Worm (Caenorhabditis elegans) whole organism, late embryonic: Measurements from ENCODE around the gene H23L24.1.

Experiments used
- C38D4.7 ChIP-seq: fragments of 200-800 bp; sonication (Bioruptor generic); optimal IDR thresholded peaks from 2 replicates; lab custom pipeline; 2018; ENCODE audit warnings: mild to moderate bottlenecking, missing genetic modification characterization, moderate library complexity, missing compliant biosample characterization
- K02D7.2 ChIP-seq: sonication (generic microtip); optimal IDR thresholded peaks from 2 replicates; lab custom pipeline; 2017; ENCODE audit warnings: mild to moderate bottlenecking, missing genetic modification characterization, missing compliant biosample characterization
- ahr-1 ChIP-seq: sonication (generic microtip); optimal IDR thresholded peaks from 2 replicates; lab custom pipeline; 2016; ENCODE audit warnings: missing genetic modification characterization, missing compliant biosample characterization
- ama-1 ChIP-seq: fragments of 150-350 bp; optimal IDR thresholded peaks from 2 replicates; lab custom pipeline; 2014
- ceh-2 ChIP-seq: sonication (generic microtip); optimal IDR thresholded peaks from 2 replicates; lab custom pipeline; 2016; ENCODE audit warnings: missing genotype, missing genetic modification characterization, missing compliant biosample characterization
- ceh-45 ChIP-seq: fragments of 200-800 bp; sonication (Bioruptor generic); IDR thresholded peaks from 2 replicates; pipeline ENCODE4 v1.3.6; 2022; ENCODE audit warnings: missing genetic modification reagents, missing genetic modification characterization, missing compliant biosample characterization
- che-1 ChIP-seq: sonication (generic microtip); optimal IDR thresholded peaks from 2 replicates; lab custom pipeline; 2016; ENCODE audit warnings: mild to moderate bottlenecking, missing genetic modification characterization, missing compliant biosample characterization
- dve-1 ChIP-seq: sonication (generic microtip); optimal IDR thresholded peaks from 2 replicates; lab custom pipeline; 2017; ENCODE audit warnings: antibody characterized with exemption, mild to moderate bottlenecking, missing genetic modification characterization, missing compliant biosample characterization
- elt-2 ChIP-seq: sonication (generic microtip); optimal IDR thresholded peaks from 2 replicates; lab custom pipeline; 2016; ENCODE audit warnings: missing genetic modification reagents, missing genetic modification characterization, missing compliant biosample characterization
- elt-4 ChIP-seq: sonication (generic microtip); optimal IDR thresholded peaks from 2 replicates; lab custom pipeline; 2016; ENCODE audit warnings: missing genetic modification characterization, missing compliant biosample characterization
- ets-4 ChIP-seq: sonication (generic microtip); optimal IDR thresholded peaks from 2 replicates; lab custom pipeline; 2016; ENCODE audit warnings: missing genetic modification characterization, missing compliant biosample characterization
- fkh-6 ChIP-seq: sonication (generic microtip); optimal IDR thresholded peaks from 2 replicates; lab custom pipeline; 2016; ENCODE audit warnings: missing genetic modification characterization, missing compliant biosample characterization
- hlh-15 ChIP-seq: sonication (generic microtip); optimal IDR thresholded peaks from 2 replicates; lab custom pipeline; 2016; ENCODE audit warnings: missing genetic modification characterization, missing compliant biosample characterization
- hlh-30 ChIP-seq: sonication (generic microtip); optimal IDR thresholded peaks from 2 replicates; lab custom pipeline; 2017; ENCODE audit warnings: antibody characterized with exemption, missing genetic modification characterization, missing compliant biosample characterization; ENCODE audit not compliant: insufficient read depth
- hlh-8 ChIP-seq: sonication (generic microtip); optimal IDR thresholded peaks from 2 replicates; lab custom pipeline; 2016; ENCODE audit warnings: missing genotype, missing genetic modification characterization, missing compliant biosample characterization
- lin-11 ChIP-seq: fragments of 200-800 bp; sonication (Bioruptor generic); optimal IDR thresholded peaks from 2 replicates; lab custom pipeline; 2018; ENCODE audit warnings: mild to moderate bottlenecking, missing genetic modification characterization, missing compliant biosample characterization
- madf-2 ChIP-seq: sonication (generic microtip); optimal IDR thresholded peaks from 2 replicates; lab custom pipeline; 2017; ENCODE audit warnings: missing genetic modification characterization, missing compliant biosample characterization
- nfya-1 ChIP-seq: sonication (generic microtip); optimal IDR thresholded peaks from 2 replicates; lab custom pipeline; 2017; ENCODE audit warnings: missing genetic modification characterization, mild to moderate bottlenecking, missing compliant biosample characterization, antibody characterized with exemption, moderate library complexity
- nhr-11 ChIP-seq: fragments of 150-350 bp; optimal IDR thresholded peaks from 2 replicates; lab custom pipeline; 2014; ENCODE audit warnings: missing biosample characterization, missing genetic modification characterization
- nhr-232 ChIP-seq: sonication (generic microtip); optimal IDR thresholded peaks from 2 replicates; lab custom pipeline; 2016; ENCODE audit warnings: missing genetic modification characterization, missing compliant biosample characterization
- odd-2 ChIP-seq: sonication (generic microtip); optimal IDR thresholded peaks from 2 replicates; lab custom pipeline; 2017; ENCODE audit warnings: antibody characterized with exemption, mild to moderate bottlenecking, missing genetic modification characterization, missing compliant biosample characterization
- pat-9 ChIP-seq: fragments of 200-800 bp; sonication (Bioruptor generic); optimal IDR thresholded peaks from 2 replicates; lab custom pipeline; 2018; ENCODE audit warnings: mild to moderate bottlenecking, missing genetic modification characterization, moderate library complexity, missing compliant biosample characterization
- pax-1 ChIP-seq: fragments of 150-350 bp; optimal IDR thresholded peaks from 2 replicates; lab custom pipeline; 2014; ENCODE audit warnings: missing biosample characterization, missing genetic modification characterization
- pha-2 ChIP-seq: sonication (generic microtip); optimal IDR thresholded peaks from 2 replicates; lab custom pipeline; 2017; ENCODE audit warnings: mild to moderate bottlenecking, missing genetic modification characterization, missing compliant biosample characterization
- sox-4 ChIP-seq: sonication (generic microtip); optimal IDR thresholded peaks from 2 replicates; lab custom pipeline; 2017; ENCODE audit warnings: mild to moderate bottlenecking, missing genetic modification characterization, inconsistent platforms, missing compliant biosample characterization
- syd-9 ChIP-seq: sonication (generic microtip); optimal IDR thresholded peaks from 2 replicates; lab custom pipeline; 2016; ENCODE audit warnings: mild to moderate bottlenecking, missing genetic modification characterization, moderate library complexity, missing compliant biosample characterization
- tbx-7 ChIP-seq: sonication (generic microtip); optimal IDR thresholded peaks from 2 replicates; lab custom pipeline; 2016; ENCODE audit warnings: missing genotype, missing genetic modification characterization, missing compliant biosample characterization
- unc-3 ChIP-seq, 2 experiments: fragments of 200-800 bp in 1 of 2; sonication (Bioruptor generic) in 1 of 2; sonication (generic microtip) in 1 of 2; conservative IDR thresholded peaks in 1 of 2; optimal IDR thresholded peaks in 1 of 2; 2 replicates each; pipeline versions ENCODE4 v1.3.6 to Lab custom; 2016 to 2022; ENCODE audit warnings: missing compliant biosample characterization in 2 of 2, missing genetic modification characterization in 2 of 2, missing genetic modification reagents in 1 of 2
- unc-42 ChIP-seq: sonication (generic microtip); optimal IDR thresholded peaks from 2 replicates; lab custom pipeline; 2016; ENCODE audit warnings: missing genotype, missing genetic modification characterization, missing compliant biosample characterization
- unc-55 ChIP-seq: sonication (generic microtip); optimal IDR thresholded peaks from 2 replicates; lab custom pipeline; 2017; ENCODE audit warnings: missing biosample characterization, missing genetic modification reagents, missing genetic modification characterization

The H23L24.1 gene

ce11 chrIV:8739926-8740325 is 21.7 kb downstream of the H23L24.1 start, which contains the start of gene mrps-33:
Gene mrps-33, minus strand, starts transcription at chrIV:8740026.
- TF ChIP-seq fkh-6 (tag; lab: Kevin White, UChicago) = no peak
- TF ChIP-seq nfya-1 (tag; lab: Kevin White, UChicago) = no peak
- no peak for TF ChIP-seq che-1 (tag; lab: Kevin White, UChicago)
- TF ChIP-seq hlh-30 = no peak
- no peak for TF ChIP-seq ama-1

- TF ChIP-seq che-1 (tag; lab: Kevin White, UChicago) (no peak), ahr-1 (no peak), lin-11 (no peak), hlh-8 (tag; lab: Kevin White, UChicago) (no peak), elt-4 (tag; lab: Kevin White, UChicago) (no peak), pha-2 (no peak), elt-2 (tag; lab: Kevin White, UChicago) (no peak), nhr-232 (tag; lab: Kevin White, UChicago) (no peak), C38D4.7 (GFP tag; lab: Kevin White, UChicago) (no peak), sox-4 (tag; lab: Kevin White, UChicago) (no peak)
These were observed 22.7 kb downstream of the H23L24.1 start, which contains the start of gene F21D5.6 for ce11 chrIV:8740952-8741438. Gene F21D5.6, minus strand, starts transcription at chrIV:8741388.

ce11 chrIV:8743654-8744332 is 25.5 kb downstream of the H23L24.1 start, which contains the start of gene F21D5.7:
Gene F21D5.7, minus strand, starts transcription at chrIV:8743704.
- no peak for TF ChIP-seq ama-1
- no peak for TF ChIP-seq K02D7.2
- TF ChIP-seq hlh-15 (tag; lab: Kevin White, UChicago) = no peak
- TF ChIP-seq unc-42 = peak; percentile 6
- TF ChIP-seq ets-4 (tag; lab: Kevin White, UChicago) = peak; percentile 6
- TF ChIP-seq pha-2 = no peak
- no peak for TF ChIP-seq ceh-45
- no peak for TF ChIP-seq syd-9 (tag; lab: Kevin White, UChicago)
- no peak for TF ChIP-seq unc-55 (GFP tag; lab: Kevin White, UChicago)
- TF ChIP-seq hlh-30 = peak; percentile 38
- TF ChIP-seq nhr-11 (tag; lab: Kevin White, UChicago) = no peak
- TF ChIP-seq dve-1 (tag; lab: Kevin White, UChicago) = no peak
- no peak for TF ChIP-seq hlh-8 (tag; lab: Kevin White, UChicago)
- peak; percentile 46 for TF ChIP-seq nfya-1 (tag; lab: Kevin White, UChicago)

ce11 chrIV:8745591-8746302 is 27.5 kb downstream of the H23L24.1 start, which contains the start of the genes F20C5.7 and parg-1:
Gene F20C5.7, minus strand, starts transcription at chrIV:8745691.
Gene parg-1, plus strand, starts transcription at chrIV:8746252.
- TF ChIP-seq madf-2 (tag; lab: Kevin White, UChicago) (no peak), pax-1 (tag; lab: Kevin White, UChicago) (no peak), tbx-7 (tag; lab: Kevin White, UChicago) (no peak), ceh-2 (tag; lab: Kevin White, UChicago) (no peak), odd-2 (tag; lab: Kevin White, UChicago) (no peak), unc-3 (GFP tag; conservative IDR thresholded peaks at IDR 0.05; lab: Robert Waterston, UW) (no peak), unc-3 (tag; optimal IDR thresholded peaks at IDR 0.05; lab: Kevin White, UChicago) (no peak)

ce11 chrIV:8748967-8749366 is 30.7 kb downstream of the H23L24.1 start:
- no peak for TF ChIP-seq pat-9
- peak; percentile 73 for TF ChIP-seq nfya-1 (tag; lab: Kevin White, UChicago)
